Fruit fly (Drosophila melanogaster) whole organism, embryonic: Measurements from ENCODE around the gene Ccn.

ENCODE experiments used
- Abd-B ChIP-seq: fragments of 200-800 bp; sonication (Bioruptor generic); optimal IDR thresholded peaks from 2 replicates; lab custom pipeline; 2018; ENCODE audit warnings: missing biosample characterization, mild to moderate bottlenecking, missing genetic modification characterization, moderate library complexity
- Blimp-1 ChIP-seq: fragments of 200-800 bp; sonication (Bioruptor generic); optimal IDR thresholded peaks from 3 replicates; lab custom pipeline; 2018; ENCODE audit warnings: missing biosample characterization, missing genetic modification characterization, mild to moderate bottlenecking, moderate library complexity, missing genetic modification reagents
- CG11085 ChIP-seq: fragments of 200-800 bp; sonication (Bioruptor generic); IDR thresholded peaks from 2 replicates; pipeline ENCODE4 v1.3.6; 2022; ENCODE audit warnings: missing biosample characterization, missing genetic modification characterization
- CG12942 ChIP-seq: fragments of 200-800 bp; sonication (Bioruptor generic); optimal IDR thresholded peaks from 3 replicates; lab custom pipeline; 2016; ENCODE audit warnings: missing biosample characterization, missing genetic modification characterization
- CG13123 ChIP-seq: fragments of 200-800 bp; sonication (Bioruptor generic); optimal IDR thresholded peaks from 2 replicates; lab custom pipeline; 2016; ENCODE audit warnings: missing biosample characterization, missing genetic modification characterization
- CG16813 ChIP-seq: fragments of 200-800 bp; sonication (Bioruptor generic); IDR thresholded peaks from 3 replicates; pipeline ENCODE4 v1.3.6; 2022; ENCODE audit warnings: missing biosample characterization, missing genetic modification characterization; ENCODE audit not compliant: partially characterized antibody
- CG16863 ChIP-seq: fragments of 200-800 bp; sonication (Bioruptor generic); optimal IDR thresholded peaks from 3 replicates; lab custom pipeline; 2016; ENCODE audit warnings: missing biosample characterization, missing genetic modification characterization
- CG17186 ChIP-seq: fragments of 200-800 bp; sonication (Bioruptor generic); optimal IDR thresholded peaks from 3 replicates; lab custom pipeline; 2017; ENCODE audit warnings: missing biosample characterization, missing genetic modification reagents, missing genetic modification characterization
- CG1832 ChIP-seq: fragments of 200-800 bp; sonication (Bioruptor generic); optimal IDR thresholded peaks from 2 replicates; lab custom pipeline; 2017; ENCODE audit warnings: missing biosample characterization, mild to moderate bottlenecking, missing genetic modification characterization, inconsistent platforms
- CG2120 ChIP-seq: fragments of 200-800 bp; sonication (Bioruptor generic); optimal IDR thresholded peaks from 3 replicates; lab custom pipeline; 2016; ENCODE audit warnings: missing biosample characterization, missing genetic modification characterization
- CG30403 ChIP-seq: fragments of 200-800 bp; sonication (Bioruptor generic); optimal IDR thresholded peaks from 3 replicates; lab custom pipeline; 2016; ENCODE audit warnings: missing biosample characterization, missing genetic modification characterization
- CG4617 ChIP-seq: fragments of 200-800 bp; sonication (Bioruptor generic); optimal IDR thresholded peaks from 3 replicates; lab custom pipeline; 2016; ENCODE audit warnings: missing biosample characterization, missing genetic modification characterization, borderline replicate concordance
- CG4854 ChIP-seq: fragments of 200-800 bp; sonication (Bioruptor generic); optimal IDR thresholded peaks from 2 replicates; lab custom pipeline; 2016; ENCODE audit warnings: missing biosample characterization, missing genetic modification characterization, inconsistent platforms
- CG6254 ChIP-seq: fragments of 200-800 bp; sonication (Bioruptor generic); optimal IDR thresholded peaks from 3 replicates; lab custom pipeline; 2017; ENCODE audit warnings: mild to moderate bottlenecking, missing biosample characterization, missing genetic modification reagents, missing genetic modification characterization
- CG8924 ChIP-seq: fragments of 200-800 bp; optimal IDR thresholded peaks from 3 replicates; lab custom pipeline; 2019; ENCODE audit warnings: missing biosample characterization, mild to moderate bottlenecking, missing genetic modification characterization, moderate library complexity
- Chrac-16 ChIP-seq: fragments of 200-800 bp; sonication (Bioruptor generic); optimal IDR thresholded peaks from 3 replicates; lab custom pipeline; 2016; ENCODE audit warnings: missing biosample characterization, missing genetic modification characterization
- CoRest ChIP-seq: fragments of 200-800 bp; sonication (Bioruptor generic); optimal IDR thresholded peaks from 3 replicates; lab custom pipeline; 2018; ENCODE audit warnings: missing biosample characterization, mild to moderate bottlenecking, missing genetic modification characterization, moderate library complexity
- Dip2 ChIP-seq: fragments of 200-800 bp; sonication (Bioruptor generic); IDR thresholded peaks from 2 replicates; pipeline ENCODE4 v1.3.6; 2022; ENCODE audit warnings: missing biosample characterization, missing genetic modification characterization
- Dref ChIP-seq: fragments of 200-800 bp; sonication (Bioruptor generic); IDR thresholded peaks from 2 replicates; pipeline ENCODE4 v1.3.6; 2022; ENCODE audit warnings: missing biosample characterization, missing genetic modification characterization
- Ets65A ChIP-seq: fragments of 200-800 bp; sonication (Bioruptor generic); peaks from one replicate; lab custom pipeline; 2016; ENCODE audit warnings: missing biosample characterization, missing genetic modification characterization
- Gsc ChIP-seq: fragments of 200-800 bp; sonication (Bioruptor generic); IDR thresholded peaks from 2 replicates; pipeline ENCODE4 v1.3.6; 2022; ENCODE audit warnings: missing biosample characterization, missing genetic modification characterization
- HLH54F ChIP-seq: fragments of 200-800 bp; sonication (Bioruptor generic); optimal IDR thresholded peaks from 3 replicates; lab custom pipeline; 2016; ENCODE audit warnings: missing biosample characterization, missing genetic modification characterization
- Hey ChIP-seq: fragments of 200-800 bp; sonication (Bioruptor generic); optimal IDR thresholded peaks from 3 replicates; lab custom pipeline; 2018; ENCODE audit warnings: missing biosample characterization, mild to moderate bottlenecking, missing genetic modification characterization
- Hr39 ChIP-seq: fragments of >200 bp; optimal IDR thresholded peaks from 2 replicates; lab custom pipeline; 2017
- NK7.1 ChIP-seq: fragments of 200-800 bp; sonication (Bioruptor generic); optimal IDR thresholded peaks from 3 replicates; lab custom pipeline; 2016; ENCODE audit warnings: missing biosample characterization, missing genetic modification characterization
- Neu2 ChIP-seq: fragments of 200-800 bp; sonication (Bioruptor generic); optimal IDR thresholded peaks from 3 replicates; lab custom pipeline; 2016; ENCODE audit warnings: missing biosample characterization, missing genetic modification characterization, borderline replicate concordance
- Oaz ChIP-seq: fragments of 200-800 bp; sonication (Bioruptor generic); IDR thresholded peaks from 2 replicates; pipeline ENCODE4 v1.3.6; 2022; ENCODE audit warnings: missing biosample characterization, missing genetic modification characterization
- PHDP ChIP-seq: fragments of 200-800 bp; sonication (Bioruptor generic); optimal IDR thresholded peaks from 3 replicates; lab custom pipeline; 2018; ENCODE audit warnings: missing biosample characterization, mild to moderate bottlenecking, missing genetic modification characterization, moderate library complexity
- Rx ChIP-seq: fragments of 200-800 bp; sonication (Bioruptor generic); IDR thresholded peaks from 2 replicates; pipeline ENCODE4 v1.3.6; 2022; ENCODE audit warnings: missing biosample characterization, missing genetic modification characterization
- Sox102F ChIP-seq: fragments of 200-800 bp; sonication (Bioruptor generic); optimal IDR thresholded peaks from 2 replicates; lab custom pipeline; 2018; ENCODE audit warnings: missing biosample characterization, mild to moderate bottlenecking, missing genetic modification characterization, moderate library complexity
- TFAM ChIP-seq: fragments of 200-800 bp; sonication (Bioruptor generic); optimal IDR thresholded peaks from 2 replicates; lab custom pipeline; 2017; ENCODE audit warnings: missing biosample characterization, missing genetic modification characterization, inconsistent platforms
- Usf ChIP-seq: fragments of 200-800 bp; sonication (Bioruptor generic); optimal IDR thresholded peaks from 2 replicates; lab custom pipeline; 2017; ENCODE audit warnings: missing genotype, missing biosample characterization, missing genetic modification characterization
- ac ChIP-seq: fragments of 200-800 bp; sonication (Bioruptor generic); optimal IDR thresholded peaks from 3 replicates; lab custom pipeline; 2017; ENCODE audit warnings: missing biosample characterization, mild to moderate bottlenecking, missing genetic modification characterization
- chinmo ChIP-seq: fragments of 200-800 bp; sonication (Bioruptor generic); IDR thresholded peaks from 4 replicates; pipeline ENCODE4 v1.3.6; 2022; ENCODE audit warnings: missing biosample characterization, missing genetic modification characterization; ENCODE audit not compliant: partially characterized antibody
- corto ChIP-seq: fragments of 200-800 bp; sonication (Bioruptor generic); optimal IDR thresholded peaks from 2 replicates; lab custom pipeline; 2016; ENCODE audit warnings: missing biosample characterization, mild to moderate bottlenecking, missing genetic modification characterization, moderate library complexity
- crc ChIP-seq: fragments of 200-800 bp; sonication (Bioruptor generic); optimal IDR thresholded peaks from 2 replicates; lab custom pipeline; 2016; ENCODE audit warnings: missing biosample characterization, missing genetic modification characterization
- croc ChIP-seq: fragments of 200-800 bp; sonication (Bioruptor generic); conservative IDR thresholded peaks from 3 replicates; pipeline ENCODE4 v1.3.6; 2022; ENCODE audit warnings: missing biosample characterization, missing genetic modification characterization
- dati ChIP-seq: fragments of 200-800 bp; sonication (Bioruptor generic); IDR thresholded peaks from 2 replicates; pipeline ENCODE4 v1.3.6; 2022; ENCODE audit warnings: missing biosample characterization, missing genetic modification characterization
- fd3F ChIP-seq: fragments of 200-800 bp; sonication (Bioruptor generic); optimal IDR thresholded peaks from 2 replicates; lab custom pipeline; 2018; ENCODE audit warnings: missing biosample characterization, mild to moderate bottlenecking, missing genetic modification characterization, moderate library complexity
- gt ChIP-seq: fragments of 200-800 bp; sonication (Bioruptor generic); IDR thresholded peaks from 2 replicates; pipeline ENCODE4 v1.3.6; 2022; ENCODE audit warnings: missing biosample characterization, missing genetic modification characterization
- insv ChIP-seq, 2 experiments: fragments of 200-800 bp; sonication (Bioruptor generic); optimal IDR thresholded peaks; 3 replicates each; lab custom pipeline; 2016 to 2018; ENCODE audit warnings: missing biosample characterization in 2 of 2, missing genetic modification characterization in 2 of 2
- mam ChIP-seq: fragments of 200-800 bp; sonication (Bioruptor generic); optimal IDR thresholded peaks from 3 replicates; lab custom pipeline; 2016; ENCODE audit warnings: missing biosample characterization, missing genetic modification characterization
- nau ChIP-seq: fragments of 200-800 bp; sonication (Bioruptor generic); optimal IDR thresholded peaks from 3 replicates; lab custom pipeline; 2017; ENCODE audit warnings: missing biosample characterization, mild to moderate bottlenecking, missing genetic modification characterization, missing genetic modification reagents
- nmo ChIP-seq: fragments of 200-800 bp; sonication (Bioruptor generic); optimal IDR thresholded peaks from 2 replicates; lab custom pipeline; 2018; ENCODE audit warnings: missing biosample characterization, mild to moderate bottlenecking, missing genetic modification characterization, moderate library complexity
- pb ChIP-seq: fragments of 200-800 bp; sonication (Bioruptor generic); optimal IDR thresholded peaks from 3 replicates; lab custom pipeline; 2016; ENCODE audit warnings: missing biosample characterization, missing genetic modification characterization
- run ChIP-seq: fragments of 200-800 bp; sonication (Bioruptor generic); optimal IDR thresholded peaks from 3 replicates; lab custom pipeline; 2018; ENCODE audit warnings: missing biosample characterization, mild to moderate bottlenecking, missing genetic modification characterization
- sc ChIP-seq, 3 experiments: fragments of >200 bp in 2 of 3; fragments of 200-800 bp in 1 of 3; sonication (Bioruptor generic) in 1 of 3; optimal IDR thresholded peaks; 2 replicates in 2 of 3; 3 replicates in 1 of 3; lab custom pipeline; 2017; ENCODE audit warnings: mild to moderate bottlenecking in 1 of 3, missing biosample characterization in 1 of 3, missing genetic modification characterization in 1 of 3, missing genetic modification reagents in 1 of 3
- slou ChIP-seq: fragments of 200-800 bp; sonication (Bioruptor generic); optimal IDR thresholded peaks from 3 replicates; lab custom pipeline; 2016; ENCODE audit warnings: missing biosample characterization, missing genetic modification characterization

The Ccn gene

dm6 chr3L:17757156-17758083 is 67.6 kb downstream of the Ccn start (continued):
- TF ChIP-seq Abd-B (GFP tag; lab: Kevin White, UChicago) (peak; percentile 34), HLH54F (GFP tag; lab: Kevin White, UChicago) (peak; percentile 22), croc (GFP tag; lab: Robert Waterston, UW) (peak; percentile 83), CG1832 (GFP tag; lab: Kevin White, UChicago) (no peak), sc (optimal IDR thresholded peaks at IDR 0.05; lab: Kevin White, UChicago) (no peak), sc (GFP tag; optimal IDR thresholded peaks at IDR 0.05; lab: Kevin White, UChicago) (peak; percentile 89), Blimp-1 (GFP tag; lab: Kevin White, UChicago) (peak; percentile 87), Dref (GFP tag; lab: Robert Waterston, UW) (no peak), run (peak; percentile 67), crc (GFP tag; lab: Kevin White, UChicago) (no peak), dati (GFP tag; lab: Robert Waterston, UW) (0 out of 2 replicates have a peak, but pooled peaks have one; percentile 5), CG8924 (tag; lab: Kevin White, UChicago) (peak; percentile 89), ac (GFP tag; lab: Kevin White, UChicago) (peak; percentile 66), Sox102F (GFP tag; lab: Kevin White, UChicago) (peak; percentile 77), slou (GFP tag; lab: Kevin White, UChicago) (peak; percentile 31), CoRest (tag; lab: Kevin White, UChicago) (peak; percentile 88), CG30403 (GFP tag; lab: Kevin White, UChicago) (peak; percentile 83), CG6254 (GFP tag; lab: Kevin White, UChicago) (peak; percentile 89), Gsc (GFP tag; lab: Robert Waterston, UW) (no peak), insv (GFP tag; optimal IDR thresholded peaks at IDR 0.05; lab: Kevin White, UChicago) (no peak), Neu2 (GFP tag; lab: Kevin White, UChicago) (no peak), mam (GFP tag; lab: Kevin White, UChicago) (no peak), Hr39 (no peak), nau (GFP tag; lab: Kevin White, UChicago) (peak; percentile 75), CG4854 (no peak), Rx (GFP tag; lab: Robert Waterston, UW) (peak; percentile 57; the same call in 1 of the 2 replicates), NK7.1 (GFP tag; lab: Kevin White, UChicago) (peak; percentile 35), chinmo (GFP tag; lab: Robert Waterston, UW) (0 out of 4 replicates have a peak, but pooled peaks have one; percentile 8), CG16863 (peak; percentile 67), CG2120 (GFP tag; lab: Kevin White, UChicago) (peak; percentile 30), fd3F (no peak), pb (GFP tag; lab: Kevin White, UChicago) (peak; percentile 6), TFAM (GFP tag; lab: Kevin White, UChicago) (peak; percentile 39), CG16813 (GFP tag; lab: Robert Waterston, UW) (0 out of 3 replicates have a peak, but pooled peaks have one; percentile 28), Chrac-16 (GFP tag; lab: Kevin White, UChicago) (peak; percentile 76), CG13123 (GFP tag; lab: Kevin White, UChicago) (peak; percentile 39), CG17186 (GFP tag; lab: Kevin White, UChicago) (peak; percentile 57), Usf (GFP tag; lab: Kevin White, UChicago) (peak; percentile 74), Dip2 (GFP tag; lab: Robert Waterston, UW) (no peak), Hey (tag; lab: Kevin White, UChicago) (peak; percentile 35), gt (GFP tag; lab: Robert Waterston, UW) (peak; percentile 46), Ets65A (GFP tag; lab: Kevin White, UChicago) (peak; percentile 75), CG4617 (GFP tag; lab: Kevin White, UChicago) (no peak), CG12942 (GFP tag; lab: Kevin White, UChicago) (peak; percentile 35), PHDP (tag; lab: Kevin White, UChicago) (peak; percentile 61), nmo (peak; percentile 94), corto (no peak), CG11085 (GFP tag; lab: Robert Waterston, UW) (no peak), Oaz (GFP tag; lab: Robert Waterston, UW) (no peak; the same call in 1 of the 2 replicates)
